Fruit fly (Drosophila melanogaster) whole organism, pupa: ENCODE measurements around the gene CG42542.

Experiments used
- CG14655 ChIP-seq: fragments of 200-800 bp; sonication (Bioruptor generic); optimal IDR thresholded peaks from 3 replicates; lab custom pipeline; 2017; ENCODE audit warnings: mild to moderate bottlenecking, missing biosample characterization, missing genetic modification reagents, missing genetic modification characterization
- CG34367 ChIP-seq: fragments of 200-800 bp; sonication (Bioruptor generic); optimal IDR thresholded peaks from 2 replicates; lab custom pipeline; 2018; ENCODE audit warnings: missing biosample characterization, mild to moderate bottlenecking, missing genetic modification characterization
- CG4496 ChIP-seq: fragments of 200-800 bp; sonication (Bioruptor generic); IDR thresholded peaks from 3 replicates; pipeline ENCODE4 v1.3.6; 2022; ENCODE audit warnings: missing biosample characterization, missing genetic modification characterization
- rn ChIP-seq: fragments of 200-800 bp; sonication (Bioruptor generic); IDR thresholded peaks from 2 replicates; pipeline ENCODE4 v1.3.6; 2022; ENCODE audit warnings: missing biosample characterization, missing genetic modification characterization

DNA sequence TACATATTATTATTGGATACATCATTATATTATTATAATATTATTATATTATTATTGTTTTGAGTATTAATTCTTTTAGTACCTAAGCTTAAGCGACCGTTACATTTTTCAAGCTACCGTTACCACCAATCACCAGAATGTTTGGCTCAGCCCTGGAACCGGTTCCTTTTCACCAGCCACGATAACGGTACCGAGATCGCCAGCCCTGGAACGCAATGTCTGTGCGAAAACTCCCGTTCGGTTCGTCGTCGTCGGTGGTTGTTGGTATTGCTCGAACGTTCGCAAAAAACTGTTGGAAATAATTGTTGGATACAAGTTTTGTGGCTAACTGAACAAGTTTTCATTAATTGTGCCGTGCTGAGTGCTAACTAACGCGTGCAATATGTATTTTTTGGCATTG is 53.3 kb downstream of the CG42542 start, which contains the start of gene CG42404:
- TF ChIP-seq CG34367 (tag; lab: Kevin White, UChicago) (no peak), CG4496 (GFP tag; lab: Robert Waterston, UW) (no peak), rn (GFP tag; lab: Robert Waterston, UW) (no peak), CG14655 (GFP tag; lab: Kevin White, UChicago) (no peak)
